Fruit fly (Drosophila melanogaster): Measurements from ENCODE around the gene CG13133.

DNA sequence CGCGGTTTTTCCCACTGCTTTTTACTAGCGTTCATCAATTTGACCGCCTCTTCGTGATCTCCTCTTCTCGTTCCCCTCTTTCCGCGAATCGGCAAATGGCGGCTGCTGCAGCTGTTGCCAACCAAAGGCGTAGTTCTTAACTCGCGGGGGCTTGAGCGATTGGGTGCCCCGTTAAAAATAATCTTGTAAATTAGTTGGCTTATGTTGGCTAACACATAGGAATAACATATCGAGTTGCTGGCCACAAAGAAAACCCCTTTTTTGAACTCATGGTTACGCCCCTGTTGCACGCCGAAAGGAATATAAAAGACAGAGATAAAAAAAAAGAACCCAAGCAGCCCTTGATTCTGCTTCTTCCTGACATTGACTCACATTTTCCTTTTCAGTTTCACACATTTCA is 35.0 kb downstream of the CG13133 start:
- no peak for TF ChIP-seq Clk (GFP tag; optimal IDR thresholded peaks at IDR 0.05)
- no peak for TF ChIP-seq CG33017 (tag; optimal IDR thresholded peaks at IDR 0.05)
- no peak for TF ChIP-seq Mnt (GFP tag; optimal IDR thresholded peaks at IDR 0.05)
- peak; percentile 3 for TF ChIP-seq CG1620 (GFP tag; optimal IDR thresholded peaks at IDR 0.05)
- peak; percentile 86 for TF ChIP-seq bab1 (GFP tag; optimal IDR thresholded peaks at IDR 0.05)
- TF ChIP-seq CG14711 (tag; optimal IDR thresholded peaks at IDR 0.05) = peak; percentile 56
- no peak for TF ChIP-seq CG12768 (GFP tag; optimal IDR thresholded peaks at IDR 0.05)
- TF ChIP-seq tj (GFP tag; optimal IDR thresholded peaks at IDR 0.05) = no peak
- TF ChIP-seq kay (GFP tag; ENCODE audit: borderline replicate concordance) = no peak
- no peak for TF ChIP-seq CG5204 (GFP tag; optimal IDR thresholded peaks at IDR 0.05)
- TF ChIP-seq Crg-1 (GFP tag; optimal IDR thresholded peaks at IDR 0.05) = no peak
- TF ChIP-seq Hr96 (GFP tag; optimal IDR thresholded peaks at IDR 0.05) = peak; percentile 27
- TF ChIP-seq pad (GFP tag; optimal IDR thresholded peaks at IDR 0.05) = peak; percentile 65
- TF ChIP-seq toe (GFP tag; optimal IDR thresholded peaks at IDR 0.05) = no peak
